Worm (Caenorhabditis elegans): ENCODE measurements around the gene D1086.18.

- TF ChIP-seq efl-3 (GFP tag; optimal IDR thresholded peaks at IDR 0.05) (no peak), fos-1 (tag; optimal IDR thresholded peaks at IDR 0.05) (no peak), lsy-2 (tag; optimal IDR thresholded peaks at IDR 0.05) (no peak)
These were observed 35.0 kb downstream of the D1086.18 start for ce11 chrV:14120674-14121073.
